Fruit fly (Drosophila melanogaster) whole organism, wandering third instar larva: ENCODE results near the gene Clc.

Experiments
- Hnf4 ChIP-seq: fragments of 200-800 bp; sonication (Bioruptor generic); optimal IDR thresholded peaks from 2 replicates; lab custom pipeline; 2016; ENCODE audit warnings: missing biosample characterization, mild to moderate bottlenecking, missing genetic modification characterization
- Myc ChIP-seq: fragments of >200 bp; optimal IDR thresholded peaks from 2 replicates; lab custom pipeline; 2017
- Sp1 ChIP-seq: fragments of 200-800 bp; sonication (Bioruptor generic); optimal IDR thresholded peaks from 3 replicates; lab custom pipeline; 2019; ENCODE audit warnings: missing biosample characterization, mild to moderate bottlenecking, missing genetic modification characterization, moderate library complexity
- br ChIP-seq: fragments of 200-800 bp; sonication (Bioruptor generic); optimal IDR thresholded peaks from 2 replicates; lab custom pipeline; 2016; ENCODE audit warnings: missing biosample characterization, missing genetic modification characterization
- dl ChIP-seq, 2 experiments: fragments of 175-275, 200-275 bp in 1 of 2; fragments of 200-275 bp in 1 of 2; sonication (Bioruptor generic); optimal IDR thresholded peaks; lab custom pipeline; 2018; ENCODE audit warnings: mild to moderate bottlenecking in 2 of 2, missing biosample characterization in 2 of 2, missing genetic modification characterization in 2 of 2, moderate library complexity in 2 of 2; ENCODE audit not compliant: partially characterized antibody in 2 of 2, insufficient read depth in 1 of 2
- ey ChIP-seq: fragments of 200-800 bp; sonication (Bioruptor generic); optimal IDR thresholded peaks from 2 replicates; lab custom pipeline; 2016; ENCODE audit warnings: missing biosample characterization, missing genetic modification characterization
- pan ChIP-seq: fragments of >200 bp; optimal IDR thresholded peaks from 2 replicates; lab custom pipeline; 2017
- psq ChIP-seq: fragments of 200-800 bp; sonication (Bioruptor generic); optimal IDR thresholded peaks from 3 replicates; lab custom pipeline; 2017; ENCODE audit warnings: missing biosample characterization, mild to moderate bottlenecking, missing genetic modification characterization, moderate library complexity
- usp ChIP-seq: fragments of >200 bp; optimal IDR thresholded peaks from 2 replicates; lab custom pipeline; 2017; ENCODE audit warnings: missing biosample characterization, missing genetic modification characterization

dm6 chr3L:20206950-20207584 lies 33.8 kb upstream of the Clc start, which contains the start of gene CG6996:
- TF ChIP-seq Myc (lab: Kevin White, UChicago), result no peak
- TF ChIP-seq Hnf4 (GFP tag; lab: Kevin White, UChicago), result no peak
- TF ChIP-seq dl (GFP tag; optimal IDR thresholded peaks at IDR 0.05; lab: Kevin White, UChicago; ENCODE audit: insufficient read depth in 1 of 2, partially characterized antibody in 2 of 2), result no peak
- TF ChIP-seq br (GFP tag; lab: Kevin White, UChicago), result no peak
- no peak for TF ChIP-seq psq (GFP tag; lab: Kevin White, UChicago)
- TF ChIP-seq ey (GFP tag; lab: Kevin White, UChicago), result no peak
- no peak for TF ChIP-seq usp (GFP tag; lab: Kevin White, UChicago)
- TF ChIP-seq Sp1, result no peak
- TF ChIP-seq pan (lab: Kevin White, UChicago), result no peak
